Fruit fly (Drosophila melanogaster): ENCODE data around the gene Lcp65Af.

Lcp65Af gene

dm6 chr3L:6139924-6140574, 3.5 kb upstream of the Lcp65Af start, which contains the start of gene Cpr65Av (continued):
- TF ChIP-seq Awh (GFP tag; IDR thresholded peaks at IDR 0.05), result peak; percentile 55
- TF ChIP-seq Hmr (GFP tag; optimal IDR thresholded peaks at IDR 0.05), result no peak
- TF ChIP-seq fru (optimal IDR thresholded peaks at IDR 0.05), result no peak
- no peak for TF ChIP-seq tx (GFP tag; optimal IDR thresholded peaks at IDR 0.05)
- TF ChIP-seq odd (GFP tag; optimal IDR thresholded peaks at IDR 0.05), result peak; percentile 33
- TF ChIP-seq CG1233 (GFP tag; optimal IDR thresholded peaks at IDR 0.05), result peak; percentile 32
- no peak for TF ChIP-seq slbo (GFP tag; IDR thresholded peaks at IDR 0.05)
- TF ChIP-seq Hr78 (GFP tag; optimal IDR thresholded peaks at IDR 0.05), result peak in 1 of 2 experiments; percentile 33
- no peak for TF ChIP-seq HmgD (GFP tag; optimal IDR thresholded peaks at IDR 0.05)
- no peak for TF ChIP-seq pb (GFP tag; optimal IDR thresholded peaks at IDR 0.05)
- TF ChIP-seq CG10267 (tag; optimal IDR thresholded peaks at IDR 0.05), result no peak
- TF ChIP-seq CG2875 (GFP tag; optimal IDR thresholded peaks at IDR 0.05), result peak; percentile 37
- peak; percentile 5 for TF ChIP-seq BtbVII (GFP tag; optimal IDR thresholded peaks at IDR 0.05)
- TF ChIP-seq CG12219 (GFP tag; optimal IDR thresholded peaks at IDR 0.05), result peak; percentile 23
- TF ChIP-seq unpg (GFP tag; optimal IDR thresholded peaks at IDR 0.05), result peak; percentile 24
- TF ChIP-seq CG6175 (GFP tag; IDR thresholded peaks at IDR 0.05), result no peak
- TF ChIP-seq CG10209 (GFP tag; optimal IDR thresholded peaks at IDR 0.05), result peak; percentile 10
- TF ChIP-seq pfk (GFP tag; optimal IDR thresholded peaks at IDR 0.05), result no peak
- TF ChIP-seq CoRest (tag; optimal IDR thresholded peaks at IDR 0.05), result peak; percentile 7
- TF ChIP-seq exex (tag; optimal IDR thresholded peaks at IDR 0.05), result no peak
- peak in 1 of 2 experiments; percentile 43 for TF ChIP-seq Hr51 (GFP tag; optimal IDR thresholded peaks at IDR 0.05)
- no peak for TF ChIP-seq gsb (GFP tag; IDR thresholded peaks at IDR 0.05)
- TF ChIP-seq tap (tag; optimal IDR thresholded peaks at IDR 0.05), result peak; percentile 42
- TF ChIP-seq HLH4C (GFP tag; IDR thresholded peaks at IDR 0.05; ENCODE audit: partially characterized antibody), result no peak
- no peak for TF ChIP-seq fd3F (GFP tag; optimal IDR thresholded peaks at IDR 0.05)
- peak; percentile 2 for TF ChIP-seq CG18599 (GFP tag; optimal IDR thresholded peaks at IDR 0.05)
- TF ChIP-seq CG17385 (GFP tag; optimal IDR thresholded peaks at IDR 0.05), result peak; percentile 2
- TF ChIP-seq Nf-YA (GFP tag; IDR thresholded peaks at IDR 0.05), result peak; percentile 33; the same call in 1 of the 2 replicates
- 0 out of 2 replicates have a peak, but pooled peaks have one; percentile 12 for TF ChIP-seq CG31441 (GFP tag; IDR thresholded peaks at IDR 0.05)
- TF ChIP-seq CG4707 (GFP tag; optimal IDR thresholded peaks at IDR 0.05), result peak; percentile 28
- no peak for TF ChIP-seq CG6791 (GFP tag; IDR thresholded peaks at IDR 0.05; ENCODE audit: partially characterized antibody)
- TF ChIP-seq YL-1 (GFP tag; optimal IDR thresholded peaks at IDR 0.05), result no peak
- no peak for TF ChIP-seq CG33213 (GFP tag; optimal IDR thresholded peaks at IDR 0.05)
- no peak for TF ChIP-seq dmrt11E (tag; optimal IDR thresholded peaks at IDR 0.05)
- peak; percentile 25 for TF ChIP-seq Fer1 (GFP tag; optimal IDR thresholded peaks at IDR 0.05)
- TF ChIP-seq CG2199 (GFP tag; IDR thresholded peaks at IDR 0.05), result no peak
- no peak for TF ChIP-seq shn (GFP tag; optimal IDR thresholded peaks at IDR 0.05)
- 0 out of 3 replicates have a peak, but pooled peaks have one; percentile 28 for TF ChIP-seq gce (GFP tag; IDR thresholded peaks at IDR 0.05)
- TF ChIP-seq CG15073 (GFP tag; optimal IDR thresholded peaks at IDR 0.05), result no peak
- peak; percentile 62 for TF ChIP-seq ATbp (GFP tag; optimal IDR thresholded peaks at IDR 0.05)
- TF ChIP-seq CG14014 (GFP tag; IDR thresholded peaks at IDR 0.05), result peak; percentile 34; the same call in 1 of the 2 replicates
- TF ChIP-seq CG6654 (GFP tag; optimal IDR thresholded peaks at IDR 0.05), result no peak
- TF ChIP-seq Eip74EF (GFP tag; optimal IDR thresholded peaks at IDR 0.05), result peak in 1 of 2 experiments; percentile 11
- no peak for TF ChIP-seq repo (GFP tag; optimal IDR thresholded peaks at IDR 0.05)
- TF ChIP-seq Antp (GFP tag; optimal IDR thresholded peaks at IDR 0.05), result no peak
- no peak for TF ChIP-seq CG2889 (GFP tag; IDR thresholded peaks at IDR 0.05)
- TF ChIP-seq danr (GFP tag; IDR thresholded peaks at IDR 0.05), result no peak
- TF ChIP-seq Taf1 (GFP tag; IDR thresholded peaks at IDR 0.05), result no peak
- peak; percentile 13 for TF ChIP-seq Blimp-1 (GFP tag; optimal IDR thresholded peaks at IDR 0.05)

Measured in whole organism, embryonic.